Worm (Caenorhabditis elegans) whole organism, L2 larva: ENCODE measurements around the gene T09D3.3.

ENCODE experiments used
- C34F6.9 ChIP-seq: fragments of 150-350 bp; optimal IDR thresholded peaks from 2 replicates; lab custom pipeline; 2014; ENCODE audit warnings: missing biosample characterization, missing genetic modification characterization
- R02D3.7 ChIP-seq: fragments of 150-350 bp; optimal IDR thresholded peaks from 2 replicates; lab custom pipeline; 2014; ENCODE audit warnings: missing biosample characterization, missing genetic modification characterization
- alr-1 ChIP-seq: fragments of 150-350 bp; optimal IDR thresholded peaks from 2 replicates; lab custom pipeline; 2014; ENCODE audit warnings: missing biosample characterization, missing genetic modification characterization
- aly-2 ChIP-seq: fragments of 150-350 bp; optimal IDR thresholded peaks from 2 replicates; lab custom pipeline; 2014; ENCODE audit warnings: missing biosample characterization, missing genetic modification characterization
- ama-1 ChIP-seq: fragments of 150-350 bp; optimal IDR thresholded peaks from 2 replicates; lab custom pipeline; 2018; ENCODE audit warnings: inconsistent platforms
- ceh-16 ChIP-seq: fragments of 150-350 bp; optimal IDR thresholded peaks from 2 replicates; lab custom pipeline; 2014; ENCODE audit warnings: missing biosample characterization, missing genetic modification characterization
- ceh-82 ChIP-seq: fragments of 150-350 bp; optimal IDR thresholded peaks from 2 replicates; lab custom pipeline; 2014; ENCODE audit warnings: missing biosample characterization, missing genetic modification characterization
- crh-2 ChIP-seq: sonication (generic microtip); optimal IDR thresholded peaks from 2 replicates; lab custom pipeline; 2017; ENCODE audit warnings: missing biosample characterization, missing genetic modification characterization
- elt-3 ChIP-seq: sonication (generic microtip); optimal IDR thresholded peaks from 2 replicates; lab custom pipeline; 2017; ENCODE audit warnings: missing biosample characterization, missing genetic modification characterization
- gmeb-1 ChIP-seq: fragments of 150-350 bp; optimal IDR thresholded peaks from 2 replicates; lab custom pipeline; 2014; ENCODE audit warnings: missing biosample characterization, missing genetic modification characterization
- lin-13 ChIP-seq: fragments of 150-350 bp; optimal IDR thresholded peaks from 2 replicates; lab custom pipeline; 2014; ENCODE audit warnings: missing biosample characterization, missing genetic modification reagents, missing genetic modification characterization
- lin-39 ChIP-seq: fragments of 150-350 bp; optimal IDR thresholded peaks from 2 replicates; lab custom pipeline; 2014; ENCODE audit warnings: missing biosample characterization, missing genetic modification reagents, missing genetic modification characterization
- lsy-2 ChIP-seq, 2 experiments: fragments of 150-350 bp in 1 of 2; sonication (generic microtip) in 1 of 2; optimal IDR thresholded peaks; 2 replicates each; lab custom pipeline; 2014 to 2017; ENCODE audit warnings: missing biosample characterization in 2 of 2, missing genetic modification characterization in 2 of 2
- mbf-1 ChIP-seq: sonication (generic microtip); optimal IDR thresholded peaks from 2 replicates; lab custom pipeline; 2017; ENCODE audit warnings: missing biosample characterization, missing genetic modification characterization
- mdl-1 ChIP-seq, 2 experiments: fragments of 150-350 bp in 1 of 2; sonication (generic microtip) in 1 of 2; optimal IDR thresholded peaks; 2 replicates each; lab custom pipeline; 2017; ENCODE audit warnings: missing biosample characterization in 2 of 2, missing genetic modification characterization in 2 of 2
- nhr-10 ChIP-seq: sonication (generic microtip); optimal IDR thresholded peaks from 2 replicates; lab custom pipeline; 2017; ENCODE audit warnings: missing biosample characterization, missing genetic modification characterization
- nhr-11 ChIP-seq: fragments of 150-350 bp; optimal IDR thresholded peaks from 2 replicates; lab custom pipeline; 2014; ENCODE audit warnings: missing biosample characterization, missing genetic modification characterization
- nhr-12 ChIP-seq: fragments of 150-350 bp; optimal IDR thresholded peaks from 2 replicates; lab custom pipeline; 2014; ENCODE audit warnings: missing biosample characterization, missing genetic modification characterization
- nhr-129 ChIP-seq: fragments of 150-350 bp; optimal IDR thresholded peaks from 2 replicates; lab custom pipeline; 2014; ENCODE audit warnings: missing biosample characterization, missing genetic modification characterization
- nhr-21 ChIP-seq: fragments of 150-350 bp; optimal IDR thresholded peaks from 2 replicates; lab custom pipeline; 2014; ENCODE audit warnings: missing biosample characterization, missing genetic modification characterization
- nhr-237 ChIP-seq: fragments of 150-350 bp; optimal IDR thresholded peaks from 2 replicates; lab custom pipeline; 2014; ENCODE audit warnings: missing biosample characterization, missing genetic modification characterization
- nhr-25 ChIP-seq: fragments of 150-350 bp; sonication (generic microtip); optimal IDR thresholded peaks from 3 replicates; lab custom pipeline; 2014; ENCODE audit warnings: missing biosample characterization, missing genetic modification characterization
- nhr-6 ChIP-seq: fragments of 150-350 bp; optimal IDR thresholded peaks from 2 replicates; lab custom pipeline; 2014; ENCODE audit warnings: missing biosample characterization, missing genetic modification characterization
- nhr-77 ChIP-seq: fragments of 150-350 bp; optimal IDR thresholded peaks from 2 replicates; lab custom pipeline; 2014; ENCODE audit warnings: missing biosample characterization, missing genetic modification characterization
- sem-4 ChIP-seq: fragments of 150-350 bp; optimal IDR thresholded peaks from 2 replicates; lab custom pipeline; 2014; ENCODE audit warnings: missing biosample characterization, missing genetic modification reagents, missing genetic modification characterization
- skn-1 ChIP-seq: sonication (generic microtip); optimal IDR thresholded peaks from 2 replicates; lab custom pipeline; 2017; ENCODE audit warnings: missing biosample characterization, missing genetic modification characterization
- sma-3 ChIP-seq: sonication (generic microtip); optimal IDR thresholded peaks from 2 replicates; lab custom pipeline; 2016; ENCODE audit warnings: missing genetic modification reagents, missing genetic modification characterization, missing compliant biosample characterization
- sma-9 ChIP-seq, 2 experiments: fragments of 150-350 bp in 1 of 2; sonication (generic microtip) in 1 of 2; optimal IDR thresholded peaks; 2 replicates each; lab custom pipeline; 2014 to 2016; ENCODE audit warnings: missing genetic modification characterization in 2 of 2, mild to moderate bottlenecking in 1 of 2, missing biosample characterization in 1 of 2, missing compliant biosample characterization in 1 of 2, missing genetic modification reagents in 1 of 2, moderate library complexity in 1 of 2
- snpc-4 ChIP-seq: fragments of 150-350 bp; optimal IDR thresholded peaks from 2 replicates; lab custom pipeline; 2014; ENCODE audit warnings: missing biosample characterization, missing genetic modification characterization
- unc-39 ChIP-seq: fragments of 150-350 bp; optimal IDR thresholded peaks from 2 replicates; lab custom pipeline; 2014; ENCODE audit warnings: missing biosample characterization, missing genetic modification characterization
- ztf-11 ChIP-seq: sonication (generic microtip); optimal IDR thresholded peaks from 2 replicates; lab custom pipeline; 2017; ENCODE audit warnings: missing biosample characterization, missing genetic modification characterization

Gene T09D3.3

DNA sequence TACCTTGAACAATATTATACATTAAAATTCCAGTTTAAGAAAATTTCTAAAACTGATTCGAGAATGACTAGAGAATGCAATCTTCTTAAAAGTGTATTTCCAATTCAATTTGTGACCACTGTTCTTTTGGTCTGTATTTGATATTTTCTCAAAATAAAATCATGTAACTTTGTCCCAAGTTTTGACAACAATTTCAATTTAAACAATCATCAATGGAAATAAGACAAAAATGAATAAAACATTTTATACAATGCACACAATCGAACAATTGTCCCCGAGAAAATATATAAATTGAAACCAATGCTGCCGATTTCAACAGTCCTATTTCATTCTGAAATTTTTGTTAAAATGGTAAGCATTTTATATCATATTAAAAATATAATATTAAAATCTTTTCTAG is 37.7 kb downstream of the T09D3.3 start, which contains the start of gene C10G8.4:
C10G8.4 (plus strand) TSS at position 301 of the 400 bp plus-strand sequence.
- TF ChIP-seq ztf-11 (no peak), nhr-10 (tag; lab: Kevin White, UChicago) (no peak), ceh-16 (tag; lab: Kevin White, UChicago) (no peak), elt-3 (tag; lab: Kevin White, UChicago) (no peak), crh-2 (tag; lab: Kevin White, UChicago) (no peak), mdl-1 (tag; optimal IDR thresholded peaks at IDR 0.05; lab: Kevin White, UChicago) (no peak), R02D3.7 (no peak), ceh-82 (tag; lab: Kevin White, UChicago) (no peak), gmeb-1 (tag; lab: Kevin White, UChicago) (no peak), snpc-4 (no peak)

DNA sequence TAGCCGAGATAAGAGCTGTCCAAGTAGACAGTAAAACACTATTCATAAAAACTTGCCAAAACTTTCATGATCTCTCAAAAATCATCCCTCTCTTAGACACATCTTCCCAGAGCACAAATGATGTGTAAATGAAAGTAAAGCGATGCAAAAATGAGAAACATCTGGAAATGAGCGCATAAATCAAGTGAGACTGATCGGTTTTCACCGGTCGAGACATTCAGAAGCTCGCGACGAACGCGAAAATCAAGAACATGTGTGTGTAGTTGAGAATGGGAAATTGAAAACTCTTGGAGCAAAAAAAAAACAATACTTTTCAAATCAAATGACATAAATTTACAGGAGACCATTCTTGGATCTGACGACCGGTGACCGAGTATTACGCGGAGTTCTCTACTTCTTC is 45.0 kb downstream of the T09D3.3 start:
- no peak for TF ChIP-seq lin-39 (tag; lab: Kevin White, UChicago)
- TF ChIP-seq unc-39 (tag; lab: Kevin White, UChicago), result no peak
- TF ChIP-seq snpc-4, result no peak
- no peak for TF ChIP-seq nhr-12 (tag; lab: Kevin White, UChicago)
- TF ChIP-seq elt-3 (tag; lab: Kevin White, UChicago), result no peak
- TF ChIP-seq mbf-1 (tag; lab: Kevin White, UChicago), result no peak
- TF ChIP-seq aly-2 (tag; lab: Kevin White, UChicago), result no peak
- TF ChIP-seq sma-3, result no peak
- TF ChIP-seq ama-1, result no peak
- TF ChIP-seq ceh-16 (tag; lab: Kevin White, UChicago), result no peak
- TF ChIP-seq ztf-11, result no peak
- TF ChIP-seq sma-9 (GFP tag; optimal IDR thresholded peaks at IDR 0.05; lab: Kevin White, UChicago), result no peak
- no peak for TF ChIP-seq sma-9 (tag; optimal IDR thresholded peaks at IDR 0.05; lab: Kevin White, UChicago)
- TF ChIP-seq nhr-25 (tag; lab: Kevin White, UChicago), result no peak
- TF ChIP-seq nhr-237, result no peak

DNA sequence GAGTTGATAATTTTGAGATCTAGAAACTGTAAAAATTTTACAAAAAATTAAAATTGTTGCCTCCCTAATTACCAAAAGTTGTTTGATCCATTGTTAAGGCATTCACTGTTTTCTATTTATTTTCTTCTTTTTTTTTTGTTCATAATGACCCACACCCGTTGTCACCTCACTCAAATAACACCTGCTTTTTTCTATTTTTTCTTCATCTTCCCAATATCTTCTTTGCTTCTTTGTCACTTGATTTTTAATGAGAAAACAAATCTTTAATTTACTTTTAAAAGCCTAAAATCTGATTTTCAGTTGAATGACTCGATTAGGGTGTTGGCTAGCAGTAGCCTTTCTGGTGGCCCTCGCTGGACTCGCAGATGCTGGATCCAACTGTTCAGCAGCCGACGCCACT is 46.0 kb downstream of the T09D3.3 start, which contains the start of gene ncx-2:
ncx-2 (plus strand) TSS at position 301 of the 400 bp plus-strand sequence.
- no peak for TF ChIP-seq snpc-4
- no peak for TF ChIP-seq unc-39 (tag; lab: Kevin White, UChicago)
- no peak for TF ChIP-seq nhr-237
- no peak for TF ChIP-seq sma-3
- TF ChIP-seq aly-2 (tag; lab: Kevin White, UChicago), result no peak
- no peak for TF ChIP-seq lin-39 (tag; lab: Kevin White, UChicago)
- TF ChIP-seq lsy-2 (tag; optimal IDR thresholded peaks at IDR 0.05; lab: Kevin White, UChicago), result no peak
- no peak for TF ChIP-seq mdl-1 (tag; optimal IDR thresholded peaks at IDR 0.05; lab: Kevin White, UChicago)
- TF ChIP-seq nhr-11 (tag; lab: Kevin White, UChicago), result no peak
- no peak for TF ChIP-seq lin-13 (GFP tag; lab: Kevin White, UChicago)
- no peak for TF ChIP-seq gmeb-1 (tag; lab: Kevin White, UChicago)
- no peak for TF ChIP-seq ztf-11
- no peak for TF ChIP-seq sem-4 (tag; lab: Kevin White, UChicago)

DNA sequence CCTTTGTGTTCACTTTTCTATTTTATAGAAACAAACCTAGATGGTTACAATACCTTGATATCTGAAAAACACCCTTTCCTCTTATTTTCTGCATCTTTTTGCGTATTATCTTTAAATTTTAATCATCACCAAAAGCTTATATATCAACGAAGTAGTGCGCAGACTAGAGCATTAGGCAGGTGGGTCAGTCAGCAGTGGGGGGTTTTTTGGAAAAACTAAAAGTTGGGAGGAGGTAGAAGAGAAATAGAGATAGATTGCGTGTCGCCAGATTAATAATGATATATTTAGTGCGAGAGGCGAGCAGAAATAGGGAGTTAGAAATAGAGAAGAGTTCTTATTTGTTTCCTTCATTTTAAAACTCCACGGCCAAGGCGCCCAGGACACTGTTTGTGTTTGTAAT is 48.1 kb downstream of the T09D3.3 start:
- TF ChIP-seq nhr-129 (tag; lab: Kevin White, UChicago) (no peak), nhr-10 (tag; lab: Kevin White, UChicago) (no peak), skn-1 (tag; lab: Kevin White, UChicago) (no peak), nhr-11 (tag; lab: Kevin White, UChicago) (no peak), nhr-77 (tag; lab: Kevin White, UChicago) (no peak), nhr-237 (no peak), elt-3 (tag; lab: Kevin White, UChicago) (no peak), nhr-6 (tag; lab: Kevin White, UChicago) (no peak), alr-1 (tag; lab: Kevin White, UChicago) (no peak), sma-3 (no peak), ceh-16 (tag; lab: Kevin White, UChicago) (no peak), unc-39 (tag; lab: Kevin White, UChicago) (no peak), C34F6.9 (no peak), nhr-21 (tag; lab: Kevin White, UChicago) (no peak), lsy-2 (tag; optimal IDR thresholded peaks at IDR 0.05; lab: Kevin White, UChicago) (no peak), lin-39 (tag; lab: Kevin White, UChicago) (no peak)

DNA sequence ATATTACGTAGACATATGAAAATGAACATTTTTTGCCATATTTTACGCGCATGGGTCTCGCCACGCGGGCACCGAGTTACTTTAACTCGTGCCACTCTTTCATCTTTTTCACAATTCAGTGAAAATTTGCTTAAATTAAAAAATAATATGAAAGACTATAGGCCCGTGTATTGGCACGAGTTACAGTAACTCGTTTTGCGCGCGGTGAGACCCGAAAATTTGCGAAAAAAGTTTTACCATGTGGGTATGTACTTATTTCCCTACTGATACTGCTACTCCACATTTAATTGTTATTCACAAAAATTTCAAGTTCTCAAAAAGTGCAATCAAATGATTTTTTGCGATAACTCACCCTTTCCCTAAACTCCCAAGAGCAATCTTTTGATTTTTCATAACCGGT is 51.6 kb downstream of the T09D3.3 start:
- no peak for TF ChIP-seq aly-2 (tag; lab: Kevin White, UChicago)
- TF ChIP-seq nhr-237, result no peak
